Fruit fly (Drosophila melanogaster) whole organism, embryonic: ENCODE data around the gene CstF64.

Source experiments
- Abd-B ChIP-seq: fragments of 200-800 bp; sonication (Bioruptor generic); optimal IDR thresholded peaks from 2 replicates; lab custom pipeline; 2018; ENCODE audit warnings: missing biosample characterization, mild to moderate bottlenecking, missing genetic modification characterization, moderate library complexity
- Asciz ChIP-seq: fragments of 200-800 bp; sonication (Bioruptor generic); optimal IDR thresholded peaks from 2 replicates; lab custom pipeline; 2017; ENCODE audit warnings: missing biosample characterization, mild to moderate bottlenecking, missing genetic modification characterization, missing genetic modification reagents
- CG10274 ChIP-seq: fragments of 200-800 bp; sonication (Bioruptor generic); optimal IDR thresholded peaks from 3 replicates; lab custom pipeline; 2017; ENCODE audit warnings: missing biosample characterization, mild to moderate bottlenecking, missing genetic modification characterization
- CG12104 ChIP-seq: fragments of 200-800 bp; sonication (Bioruptor generic); optimal IDR thresholded peaks from 3 replicates; lab custom pipeline; 2016; ENCODE audit warnings: missing biosample characterization, missing genetic modification characterization
- CG12236 ChIP-seq: fragments of 200-800 bp; sonication (Bioruptor generic); optimal IDR thresholded peaks from 2 replicates; lab custom pipeline; 2016; ENCODE audit warnings: missing biosample characterization, missing genetic modification characterization
- CG12659 ChIP-seq: fragments of 200-800 bp; sonication (Bioruptor generic); optimal IDR thresholded peaks from 3 replicates; lab custom pipeline; 2017; ENCODE audit warnings: mild to moderate bottlenecking, missing biosample characterization, missing genetic modification reagents, missing genetic modification characterization
- CG15514 ChIP-seq: fragments of 200-800 bp; sonication (Bioruptor generic); optimal IDR thresholded peaks from 3 replicates; lab custom pipeline; 2017; ENCODE audit warnings: missing biosample characterization, missing genetic modification characterization, mild to moderate bottlenecking, moderate library complexity, missing genetic modification reagents
- CG17186 ChIP-seq: fragments of 200-800 bp; sonication (Bioruptor generic); optimal IDR thresholded peaks from 3 replicates; lab custom pipeline; 2017; ENCODE audit warnings: missing biosample characterization, missing genetic modification reagents, missing genetic modification characterization
- CG1792 ChIP-seq: fragments of 200-800 bp; sonication (Bioruptor generic); optimal IDR thresholded peaks from 2 replicates; lab custom pipeline; 2016; ENCODE audit warnings: missing biosample characterization, missing genetic modification characterization
- CG18011 ChIP-seq: fragments of 200-800 bp; sonication (Bioruptor generic); optimal IDR thresholded peaks from 2 replicates; lab custom pipeline; 2017; ENCODE audit warnings: missing biosample characterization, missing genetic modification characterization, mild to moderate bottlenecking, moderate library complexity, missing genotype
- CG2120 ChIP-seq: fragments of 200-800 bp; sonication (Bioruptor generic); optimal IDR thresholded peaks from 3 replicates; lab custom pipeline; 2016; ENCODE audit warnings: missing biosample characterization, missing genetic modification characterization
- CG2129 ChIP-seq: fragments of 200-800 bp; sonication (Bioruptor generic); IDR thresholded peaks from 2 replicates; pipeline ENCODE4 v1.3.6; 2022; ENCODE audit warnings: missing biosample characterization, missing genetic modification characterization; ENCODE audit not compliant: partially characterized antibody
- CG2199 ChIP-seq: fragments of 200-800 bp; sonication (Bioruptor generic); IDR thresholded peaks from 3 replicates; pipeline ENCODE4 v1.3.6; 2022; ENCODE audit warnings: missing biosample characterization, missing genetic modification characterization
- CG2712 ChIP-seq: fragments of 200-800 bp; optimal IDR thresholded peaks from 3 replicates; lab custom pipeline; 2019; ENCODE audit warnings: missing biosample characterization, mild to moderate bottlenecking, missing genetic modification characterization, moderate library complexity
- CG3065 ChIP-seq: fragments of 200-800 bp; sonication (Bioruptor generic); optimal IDR thresholded peaks from 2 replicates; lab custom pipeline; 2016; ENCODE audit warnings: missing biosample characterization, missing genetic modification characterization
- CG3995 ChIP-seq: fragments of 200-800 bp; sonication (Bioruptor generic); optimal IDR thresholded peaks from 3 replicates; lab custom pipeline; 2016; ENCODE audit warnings: missing biosample characterization, missing genetic modification characterization
- CG4282 ChIP-seq: fragments of 200-800 bp; sonication (Bioruptor generic); optimal IDR thresholded peaks from 2 replicates; lab custom pipeline; 2016; ENCODE audit warnings: missing biosample characterization, missing genetic modification characterization
- CG4404 ChIP-seq: fragments of 200-800 bp; sonication (Bioruptor generic); IDR thresholded peaks from 2 replicates; pipeline ENCODE4 v1.3.6; 2022; ENCODE audit warnings: missing biosample characterization, missing genetic modification characterization
- CG5953 ChIP-seq: fragments of 200-800 bp; sonication (Bioruptor generic); IDR thresholded peaks from 2 replicates; pipeline ENCODE4 v1.3.6; 2022; ENCODE audit warnings: missing biosample characterization, missing genetic modification characterization
- CG6689 ChIP-seq: fragments of 200-800 bp; sonication (Bioruptor generic); IDR thresholded peaks from 2 replicates; pipeline ENCODE4 v1.3.6; 2022; ENCODE audit warnings: missing biosample characterization, missing genetic modification characterization
- CG7271 ChIP-seq: fragments of 200-800 bp; sonication (Bioruptor generic); optimal IDR thresholded peaks from 2 replicates; lab custom pipeline; 2018; ENCODE audit warnings: missing biosample characterization, mild to moderate bottlenecking, missing genetic modification characterization, moderate library complexity
- CG7372 ChIP-seq: fragments of 200-800 bp; sonication (Bioruptor generic); IDR thresholded peaks from 2 replicates; pipeline ENCODE4 v1.3.6; 2022; ENCODE audit warnings: missing biosample characterization, missing genetic modification characterization
- CG8281 ChIP-seq: fragments of 200-800 bp; sonication (Bioruptor generic); optimal IDR thresholded peaks from 2 replicates; lab custom pipeline; 2018; ENCODE audit warnings: missing biosample characterization, mild to moderate bottlenecking, missing genetic modification characterization, moderate library complexity
- CG9797 ChIP-seq: fragments of 200-800 bp; sonication (Bioruptor generic); optimal IDR thresholded peaks from 3 replicates; lab custom pipeline; 2018; ENCODE audit warnings: missing biosample characterization, mild to moderate bottlenecking, missing genetic modification characterization
- CG9876 ChIP-seq: fragments of 200-800 bp; sonication (Bioruptor generic); optimal IDR thresholded peaks from 2 replicates; lab custom pipeline; 2016; ENCODE audit warnings: missing biosample characterization, missing genetic modification characterization
- CkIIα-i1 ChIP-seq: fragments of 200-800 bp; sonication (Bioruptor generic); IDR thresholded peaks from 2 replicates; pipeline ENCODE4 v1.3.6; 2022; ENCODE audit warnings: missing biosample characterization, missing genetic modification characterization
- Dfd ChIP-seq, 2 experiments: fragments of >200 bp; optimal IDR thresholded peaks; 2 replicates each; lab custom pipeline; 2017; ENCODE audit warnings: missing biosample characterization in 2 of 2, missing genetic modification characterization in 2 of 2
- Dll ChIP-seq: fragments of 200-800 bp; sonication (Bioruptor generic); IDR thresholded peaks from 4 replicates; pipeline ENCODE4 v1.3.6; 2022; ENCODE audit warnings: missing biosample characterization, missing genetic modification characterization; ENCODE audit not compliant: partially characterized antibody
- Doc2 ChIP-seq: fragments of 200-800 bp; sonication (Bioruptor generic); IDR thresholded peaks from 2 replicates; pipeline ENCODE4 v1.3.6; 2022; ENCODE audit warnings: missing biosample characterization, missing genetic modification characterization
- Drgx ChIP-seq: fragments of 200-800 bp; sonication (Bioruptor generic); IDR thresholded peaks from 2 replicates; pipeline ENCODE4 v1.3.6; 2022; ENCODE audit warnings: missing biosample characterization, missing genetic modification characterization
- Eip74EF ChIP-seq, 2 experiments: fragments of 200-800 bp in 1 of 2; fragments of >200 bp in 1 of 2; sonication (Bioruptor generic) in 1 of 2; optimal IDR thresholded peaks; 2 replicates each; lab custom pipeline; 2017 to 2019; ENCODE audit warnings: missing biosample characterization in 2 of 2, missing genetic modification characterization in 2 of 2, mild to moderate bottlenecking in 1 of 2, moderate library complexity in 1 of 2
- Hr78 ChIP-seq, 2 experiments: fragments of 200-800 bp in 1 of 2; fragments of >200 bp in 1 of 2; sonication (Bioruptor generic) in 1 of 2; optimal IDR thresholded peaks; 2 replicates each; lab custom pipeline; 2017 to 2019; ENCODE audit warnings: missing biosample characterization in 2 of 2, missing genetic modification characterization in 2 of 2, mild to moderate bottlenecking in 1 of 2, moderate library complexity in 1 of 2
- Med ChIP-seq: fragments of 200-800 bp; sonication (Bioruptor generic); peaks from one replicate; lab custom pipeline; 2016; ENCODE audit warnings: missing biosample characterization, missing genetic modification characterization, mild to moderate bottlenecking, inconsistent platforms, moderate library complexity
- Oaz ChIP-seq: fragments of 200-800 bp; sonication (Bioruptor generic); IDR thresholded peaks from 2 replicates; pipeline ENCODE4 v1.3.6; 2022; ENCODE audit warnings: missing biosample characterization, missing genetic modification characterization
- Poxn ChIP-seq: fragments of 200-800 bp; sonication (Bioruptor generic); IDR thresholded peaks from 2 replicates; pipeline ENCODE4 v1.3.6; 2022; ENCODE audit warnings: missing biosample characterization, missing genetic modification characterization
- btn ChIP-seq: fragments of 200-800 bp; sonication (Bioruptor generic); optimal IDR thresholded peaks from 2 replicates; lab custom pipeline; 2016; ENCODE audit warnings: missing biosample characterization, missing genetic modification characterization
- caup ChIP-seq: fragments of 200-800 bp; sonication (Bioruptor generic); optimal IDR thresholded peaks from 3 replicates; lab custom pipeline; 2017; ENCODE audit warnings: missing biosample characterization, mild to moderate bottlenecking, missing genetic modification characterization, moderate library complexity; ENCODE audit not compliant: severe bottlenecking
- fru ChIP-seq: fragments of >200 bp; optimal IDR thresholded peaks from 2 replicates; lab custom pipeline; 2017
- gem ChIP-seq: fragments of 200-800 bp; sonication (Bioruptor generic); optimal IDR thresholded peaks from 2 replicates; lab custom pipeline; 2019; ENCODE audit warnings: missing biosample characterization, mild to moderate bottlenecking, missing genetic modification characterization, moderate library complexity
- kni ChIP-seq: fragments of 200-800 bp; sonication (Bioruptor generic); optimal IDR thresholded peaks from 3 replicates; lab custom pipeline; 2017; ENCODE audit warnings: mild to moderate bottlenecking, missing biosample characterization, missing genetic modification reagents, missing genetic modification characterization
- luna ChIP-seq: fragments of 200-800 bp; sonication (Bioruptor generic); optimal IDR thresholded peaks from 2 replicates; lab custom pipeline; 2016; ENCODE audit warnings: missing biosample characterization, missing genetic modification characterization
- odd ChIP-seq: fragments of 200-800 bp; sonication (Bioruptor generic); optimal IDR thresholded peaks from 2 replicates; lab custom pipeline; 2017; ENCODE audit warnings: missing biosample characterization, mild to moderate bottlenecking, missing genetic modification characterization
- org-1 ChIP-seq: fragments of 200-800 bp; sonication (Bioruptor generic); optimal IDR thresholded peaks from 2 replicates; lab custom pipeline; 2017; ENCODE audit warnings: missing biosample characterization, missing genetic modification characterization
- slou ChIP-seq: fragments of 200-800 bp; sonication (Bioruptor generic); optimal IDR thresholded peaks from 3 replicates; lab custom pipeline; 2016; ENCODE audit warnings: missing biosample characterization, missing genetic modification characterization
- sna ChIP-seq: fragments of 200-800 bp; sonication (Bioruptor generic); IDR thresholded peaks from 2 replicates; pipeline ENCODE4 v1.3.6; 2022; ENCODE audit warnings: missing biosample characterization, missing genetic modification characterization; ENCODE audit not compliant: partially characterized antibody
- sr ChIP-seq: fragments of 200-800 bp; sonication (Bioruptor generic); IDR thresholded peaks from 3 replicates; pipeline ENCODE4 v1.3.6; 2022; ENCODE audit warnings: missing biosample characterization, missing genetic modification characterization
- tap ChIP-seq: fragments of 200-800 bp; optimal IDR thresholded peaks from 3 replicates; lab custom pipeline; 2019; ENCODE audit warnings: missing biosample characterization, mild to moderate bottlenecking, missing genetic modification characterization, moderate library complexity
- unc-4 ChIP-seq: fragments of 200-800 bp; sonication (Bioruptor generic); IDR thresholded peaks from 2 replicates; pipeline ENCODE4 v1.3.6; 2022; ENCODE audit warnings: missing biosample characterization, missing genetic modification characterization; ENCODE audit not compliant: partially characterized antibody
- wor ChIP-seq: fragments of 200-800 bp; sonication (Bioruptor generic); IDR thresholded peaks from 2 replicates; pipeline ENCODE4 v1.3.6; 2022; ENCODE audit warnings: missing biosample characterization, missing genetic modification characterization
- zfh2 ChIP-seq: fragments of 200-800 bp; sonication (Bioruptor generic); optimal IDR thresholded peaks from 2 replicates; lab custom pipeline; 2016; ENCODE audit warnings: missing biosample characterization, missing genetic modification characterization

CstF64 gene

dm6 chr3R:18628311-18628811, 31.1 kb upstream of the CstF64 start (continued):
- no peak for TF ChIP-seq Oaz
- TF ChIP-seq Dll = peak; percentile 60; the same call in 3 of the 4 replicates
- TF ChIP-seq CG18011 (GFP tag; lab: Kevin White, UChicago) = no peak
- TF ChIP-seq CG8281 (tag; lab: Kevin White, UChicago) = no peak
- no peak for TF ChIP-seq CG1792 (GFP tag; lab: Kevin White, UChicago)
- peak in 1 of 2 experiments; percentile 62 for TF ChIP-seq Hr78 (GFP tag; optimal IDR thresholded peaks at IDR 0.05; lab: Kevin White, UChicago)
- no peak for TF ChIP-seq btn
- no peak for TF ChIP-seq CG2120

dm6 chr3R:18633099-18633498, 26.3 kb upstream of the CstF64 start:
- TF ChIP-seq CG6689 (GFP tag; lab: Robert Waterston, UW) (0 out of 2 replicates have a peak, but pooled peaks have one; percentile 21), odd (GFP tag; lab: Kevin White, UChicago) (no peak), unc-4 (GFP tag; lab: Robert Waterston, UW) (no peak), fru (lab: Kevin White, UChicago) (no peak), CG7372 (GFP tag; lab: Robert Waterston, UW) (no peak), CG2199 (GFP tag; lab: Robert Waterston, UW) (no peak), org-1 (GFP tag; lab: Kevin White, UChicago) (no peak), CG10274 (GFP tag; lab: Kevin White, UChicago) (no peak), slou (GFP tag; lab: Kevin White, UChicago) (no peak), CG7271 (no peak), CG3995 (GFP tag; lab: Kevin White, UChicago) (no peak), Doc2 (GFP tag; lab: Robert Waterston, UW) (no peak), CG9797 (GFP tag; lab: Kevin White, UChicago) (no peak), sr (GFP tag; lab: Robert Waterston, UW) (no peak), CG15514 (GFP tag; lab: Kevin White, UChicago) (no peak), CG9876 (no peak), CG17186 (no peak), CG5953 (GFP tag; lab: Robert Waterston, UW) (no peak), caup (no peak), CG12104 (GFP tag; lab: Kevin White, UChicago) (no peak), Dfd (GFP tag; optimal IDR thresholded peaks at IDR 0.05; lab: Kevin White, UChicago) (no peak), tap (no peak), sna (no peak), Drgx (GFP tag; lab: Robert Waterston, UW) (peak; percentile 53; the same call in 1 of the 2 replicates), Med (no peak), Asciz (GFP tag; lab: Kevin White, UChicago) (no peak), zfh2 (GFP tag; lab: Kevin White, UChicago) (no peak), Eip74EF (GFP tag; optimal IDR thresholded peaks at IDR 0.05; lab: Kevin White, UChicago) (no peak), gem (tag; lab: Kevin White, UChicago) (peak; percentile 51), CG3065 (GFP tag; lab: Kevin White, UChicago) (no peak), Abd-B (GFP tag; lab: Kevin White, UChicago) (peak; percentile 58), luna (GFP tag; lab: Kevin White, UChicago) (no peak), CkIIα-i1 (GFP tag; lab: Robert Waterston, UW) (no peak), CG4404 (no peak), kni (GFP tag; lab: Kevin White, UChicago) (no peak), CG4282 (GFP tag; lab: Kevin White, UChicago) (no peak), CG2712 (no peak), CG12659 (GFP tag; lab: Kevin White, UChicago) (no peak), CG2129 (no peak), Poxn (GFP tag; lab: Robert Waterston, UW) (no peak), CG12236 (GFP tag; lab: Kevin White, UChicago) (no peak), wor (no peak)
